Worm (Caenorhabditis elegans) whole organism, L4/young adult: Measurements from ENCODE around the gene Y37H2A.10.

Experiments used
- dao-5 ChIP-seq: sonication (generic microtip); optimal IDR thresholded peaks from 2 replicates; lab custom pipeline; 2016; ENCODE audit warnings: missing genotype, missing genetic modification characterization, moderate library complexity, missing compliant biosample characterization
- him-1 ChIP-seq: sonication (generic microtip); optimal IDR thresholded peaks from 2 replicates; lab custom pipeline; 2016; ENCODE audit warnings: missing genotype, missing genetic modification reagents, missing genetic modification characterization, missing compliant biosample characterization

- TF ChIP-seq him-1 (no peak), dao-5 (tag; lab: Kevin White, UChicago) (no peak)
These were observed 7.3 kb downstream of the Y37H2A.10 start, which contains the start of gene C14A6.3 for ce11 chrV:18146077-18146476.
